Fruit fly (Drosophila melanogaster) whole organism, wandering third instar larva: Measurements from ENCODE around the gene Droj2.

Experiments used
- CrebA ChIP-seq: fragments of 200-800 bp; sonication (Bioruptor generic); optimal IDR thresholded peaks from 2 replicates; lab custom pipeline; 2016; ENCODE audit warnings: missing biosample characterization, mild to moderate bottlenecking, missing genetic modification characterization, borderline replicate concordance
- Dfd ChIP-seq: fragments of >200 bp; optimal IDR thresholded peaks from 2 replicates; lab custom pipeline; 2017; ENCODE audit warnings: missing biosample characterization, missing genetic modification characterization
- Hnf4 ChIP-seq: fragments of 200-800 bp; sonication (Bioruptor generic); optimal IDR thresholded peaks from 2 replicates; lab custom pipeline; 2016; ENCODE audit warnings: missing biosample characterization, mild to moderate bottlenecking, missing genetic modification characterization
- Hr78 ChIP-seq: fragments of >200 bp; optimal IDR thresholded peaks from 2 replicates; lab custom pipeline; 2017; ENCODE audit warnings: missing biosample characterization, missing genetic modification characterization
- OdsH ChIP-seq: fragments of 200-800 bp; sonication (Bioruptor generic); optimal IDR thresholded peaks from 2 replicates; lab custom pipeline; 2016; ENCODE audit warnings: missing biosample characterization, mild to moderate bottlenecking, missing genetic modification characterization
- Rel ChIP-seq, 2 experiments: fragments of 200-800 bp; sonication (Bioruptor generic) in 1 of 2; optimal IDR thresholded peaks; 2 replicates in 1 of 2; 3 replicates in 1 of 2; lab custom pipeline; 2016 to 2019; ENCODE audit warnings: mild to moderate bottlenecking in 2 of 2, missing biosample characterization in 2 of 2, missing genetic modification characterization in 2 of 2, moderate library complexity in 1 of 2
- h ChIP-seq: fragments of 200-800 bp; sonication (Bioruptor generic); optimal IDR thresholded peaks from 3 replicates; lab custom pipeline; 2016; ENCODE audit warnings: missing biosample characterization, mild to moderate bottlenecking, missing genetic modification characterization
- pan ChIP-seq: fragments of >200 bp; optimal IDR thresholded peaks from 2 replicates; lab custom pipeline; 2017
- psq ChIP-seq: fragments of 200-800 bp; sonication (Bioruptor generic); optimal IDR thresholded peaks from 3 replicates; lab custom pipeline; 2017; ENCODE audit warnings: missing biosample characterization, mild to moderate bottlenecking, missing genetic modification characterization, moderate library complexity
- sage ChIP-seq: fragments of 200-800 bp; sonication (Bioruptor generic); optimal IDR thresholded peaks from 2 replicates; lab custom pipeline; 2016; ENCODE audit warnings: missing biosample characterization, mild to moderate bottlenecking, missing genetic modification characterization
- sv ChIP-seq: fragments of 200-800 bp; sonication (Bioruptor generic); optimal IDR thresholded peaks from 3 replicates; lab custom pipeline; 2016; ENCODE audit warnings: missing biosample characterization, missing genetic modification characterization
- woc ChIP-seq: sonication (Bioruptor generic); optimal IDR thresholded peaks from 2 replicates; lab custom pipeline; 2016; ENCODE audit warnings: missing biosample characterization, mild to moderate bottlenecking, missing genetic modification characterization

- TF ChIP-seq OdsH (GFP tag; lab: Kevin White, UChicago) (no peak), sv (GFP tag; lab: Kevin White, UChicago) (peak; percentile 55), Rel (GFP tag; optimal IDR thresholded peaks at IDR 0.05; lab: Kevin White, UChicago) (no peak), Rel (tag; optimal IDR thresholded peaks at IDR 0.05; lab: Kevin White, UChicago) (peak; percentile 59), psq (GFP tag; lab: Kevin White, UChicago) (no peak), sage (GFP tag; lab: Kevin White, UChicago) (no peak), Hnf4 (peak; percentile 46), woc (GFP tag; lab: Kevin White, UChicago) (peak; percentile 60), Dfd (GFP tag; lab: Kevin White, UChicago) (no peak), CrebA (GFP tag; lab: Kevin White, UChicago) (no peak), Hr78 (GFP tag; lab: Kevin White, UChicago) (no peak), pan (no peak), h (GFP tag; lab: Kevin White, UChicago) (peak; percentile 49)
Observed at dm6 chr3R:13381744-13382435, at the start of gene Droj2, which contains the start of gene mRpS21.
